Worm (Caenorhabditis elegans) whole organism, late embryonic: ENCODE measurements around the gene slc-17.3.

ENCODE experiments used
- K02D7.2 ChIP-seq: sonication (generic microtip); optimal IDR thresholded peaks from 2 replicates; lab custom pipeline; 2017; ENCODE audit warnings: mild to moderate bottlenecking, missing genetic modification characterization, missing compliant biosample characterization
- Y22D7AL.16 ChIP-seq: sonication (generic microtip); optimal IDR thresholded peaks from 2 replicates; lab custom pipeline; 2016; ENCODE audit warnings: missing genetic modification characterization, missing compliant biosample characterization
- ahr-1 ChIP-seq: sonication (generic microtip); optimal IDR thresholded peaks from 2 replicates; lab custom pipeline; 2016; ENCODE audit warnings: missing genetic modification characterization, missing compliant biosample characterization
- ceh-14 ChIP-seq: sonication (generic microtip); optimal IDR thresholded peaks from 2 replicates; lab custom pipeline; 2016; ENCODE audit warnings: missing genotype, missing genetic modification characterization, missing compliant biosample characterization
- ceh-18 ChIP-seq: sonication (generic microtip); optimal IDR thresholded peaks from 2 replicates; lab custom pipeline; 2016; ENCODE audit warnings: missing genetic modification characterization, missing compliant biosample characterization
- ceh-19 ChIP-seq: fragments of 200-800 bp; sonication (Bioruptor generic); optimal IDR thresholded peaks from 2 replicates; lab custom pipeline; 2018; ENCODE audit warnings: mild to moderate bottlenecking, missing genetic modification characterization, missing compliant biosample characterization
- ceh-2 ChIP-seq: sonication (generic microtip); optimal IDR thresholded peaks from 2 replicates; lab custom pipeline; 2016; ENCODE audit warnings: missing genotype, missing genetic modification characterization, missing compliant biosample characterization
- ceh-22 ChIP-seq: sonication (generic microtip); optimal IDR thresholded peaks from 2 replicates; lab custom pipeline; 2017; ENCODE audit warnings: missing biosample characterization, missing genetic modification characterization
- ceh-24 ChIP-seq: sonication (generic microtip); optimal IDR thresholded peaks from 2 replicates; lab custom pipeline; 2016; ENCODE audit warnings: mild to moderate bottlenecking, missing genetic modification characterization, missing compliant biosample characterization
- ceh-30 ChIP-seq: fragments of 150-350 bp; optimal IDR thresholded peaks from 2 replicates; lab custom pipeline; 2014; ENCODE audit warnings: missing biosample characterization, missing genetic modification characterization
- ceh-48 ChIP-seq: sonication (generic microtip); optimal IDR thresholded peaks from 2 replicates; lab custom pipeline; 2016; ENCODE audit warnings: missing genetic modification characterization, inconsistent platforms, missing compliant biosample characterization
- ceh-6 ChIP-seq: fragments of 200-800 bp; sonication (Bioruptor generic); optimal IDR thresholded peaks from 2 replicates; lab custom pipeline; 2018; ENCODE audit warnings: mild to moderate bottlenecking, missing genetic modification characterization, missing compliant biosample characterization
- ceh-9 ChIP-seq: sonication (generic microtip); optimal IDR thresholded peaks from 2 replicates; lab custom pipeline; 2016; ENCODE audit warnings: mild to moderate bottlenecking, missing genetic modification characterization, inconsistent platforms, missing compliant biosample characterization
- che-1 ChIP-seq: sonication (generic microtip); optimal IDR thresholded peaks from 2 replicates; lab custom pipeline; 2016; ENCODE audit warnings: mild to moderate bottlenecking, missing genetic modification characterization, missing compliant biosample characterization
- elt-2 ChIP-seq: sonication (generic microtip); optimal IDR thresholded peaks from 2 replicates; lab custom pipeline; 2016; ENCODE audit warnings: missing genetic modification reagents, missing genetic modification characterization, missing compliant biosample characterization
- eyg-1 ChIP-seq: sonication (generic microtip); optimal IDR thresholded peaks from 2 replicates; lab custom pipeline; 2016; ENCODE audit warnings: missing genotype, missing genetic modification characterization, missing compliant biosample characterization
- fax-1 ChIP-seq: sonication (generic microtip); optimal IDR thresholded peaks from 2 replicates; lab custom pipeline; 2016; ENCODE audit warnings: missing genotype, missing genetic modification characterization, missing compliant biosample characterization
- fkh-6 ChIP-seq: sonication (generic microtip); optimal IDR thresholded peaks from 2 replicates; lab custom pipeline; 2016; ENCODE audit warnings: missing genetic modification characterization, missing compliant biosample characterization
- hlh-13 ChIP-seq: fragments of 200-800 bp; sonication (Bioruptor generic); optimal IDR thresholded peaks from 2 replicates; lab custom pipeline; 2018; ENCODE audit warnings: mild to moderate bottlenecking, missing genetic modification characterization, missing compliant biosample characterization
- hlh-15 ChIP-seq: sonication (generic microtip); optimal IDR thresholded peaks from 2 replicates; lab custom pipeline; 2016; ENCODE audit warnings: missing genetic modification characterization, missing compliant biosample characterization
- hlh-30 ChIP-seq: sonication (generic microtip); optimal IDR thresholded peaks from 2 replicates; lab custom pipeline; 2017; ENCODE audit warnings: antibody characterized with exemption, missing genetic modification characterization, missing compliant biosample characterization; ENCODE audit not compliant: insufficient read depth
- hlh-6 ChIP-seq: sonication (generic microtip); optimal IDR thresholded peaks from 2 replicates; lab custom pipeline; 2016; ENCODE audit warnings: missing genotype, missing genetic modification characterization, missing compliant biosample characterization
- lim-6 ChIP-seq: sonication (generic microtip); optimal IDR thresholded peaks from 2 replicates; lab custom pipeline; 2016; ENCODE audit warnings: missing genetic modification characterization, missing compliant biosample characterization
- lin-11 ChIP-seq: fragments of 200-800 bp; sonication (Bioruptor generic); optimal IDR thresholded peaks from 2 replicates; lab custom pipeline; 2018; ENCODE audit warnings: mild to moderate bottlenecking, missing genetic modification characterization, missing compliant biosample characterization
- madf-2 ChIP-seq: sonication (generic microtip); optimal IDR thresholded peaks from 2 replicates; lab custom pipeline; 2017; ENCODE audit warnings: missing genetic modification characterization, missing compliant biosample characterization
- mec-3 ChIP-seq: sonication (generic microtip); optimal IDR thresholded peaks from 2 replicates; lab custom pipeline; 2016; ENCODE audit warnings: borderline replicate concordance, missing genetic modification characterization, missing compliant biosample characterization
- nhr-11 ChIP-seq: fragments of 150-350 bp; optimal IDR thresholded peaks from 2 replicates; lab custom pipeline; 2014; ENCODE audit warnings: missing biosample characterization, missing genetic modification characterization
- nhr-232 ChIP-seq: sonication (generic microtip); optimal IDR thresholded peaks from 2 replicates; lab custom pipeline; 2016; ENCODE audit warnings: missing genetic modification characterization, missing compliant biosample characterization
- odd-2 ChIP-seq: sonication (generic microtip); optimal IDR thresholded peaks from 2 replicates; lab custom pipeline; 2017; ENCODE audit warnings: antibody characterized with exemption, mild to moderate bottlenecking, missing genetic modification characterization, missing compliant biosample characterization
- pag-3 ChIP-seq: sonication (generic microtip); optimal IDR thresholded peaks from 2 replicates; lab custom pipeline; 2016; ENCODE audit warnings: missing compliant biosample characterization, missing genetic modification characterization, borderline replicate concordance
- pha-4 ChIP-seq: fragments of 150-350 bp; optimal IDR thresholded peaks from 2 replicates; lab custom pipeline; 2018; ENCODE audit warnings: missing biosample characterization, missing genetic modification reagents, missing genetic modification characterization
- pqm-1 ChIP-seq: sonication (generic microtip); optimal IDR thresholded peaks from 2 replicates; lab custom pipeline; 2016; ENCODE audit warnings: missing genetic modification characterization, missing compliant biosample characterization
- sox-2 ChIP-seq: fragments of 200-800 bp; sonication (Bioruptor generic); IDR thresholded peaks from 2 replicates; pipeline ENCODE4 v1.3.6; 2022; ENCODE audit warnings: missing genetic modification reagents, missing genetic modification characterization, missing compliant biosample characterization
- sox-4 ChIP-seq: sonication (generic microtip); optimal IDR thresholded peaks from 2 replicates; lab custom pipeline; 2017; ENCODE audit warnings: mild to moderate bottlenecking, missing genetic modification characterization, inconsistent platforms, missing compliant biosample characterization
- ttx-3 ChIP-seq: sonication (generic microtip); optimal IDR thresholded peaks from 2 replicates; lab custom pipeline; 2016; ENCODE audit warnings: missing genetic modification reagents, missing genetic modification characterization, missing compliant biosample characterization
- unc-3 ChIP-seq, 2 experiments: fragments of 200-800 bp in 1 of 2; sonication (Bioruptor generic) in 1 of 2; sonication (generic microtip) in 1 of 2; conservative IDR thresholded peaks in 1 of 2; optimal IDR thresholded peaks in 1 of 2; 2 replicates each; pipeline versions ENCODE4 v1.3.6 to Lab custom; 2016 to 2022; ENCODE audit warnings: missing compliant biosample characterization in 2 of 2, missing genetic modification characterization in 2 of 2, missing genetic modification reagents in 1 of 2
- unc-55 ChIP-seq: sonication (generic microtip); optimal IDR thresholded peaks from 2 replicates; lab custom pipeline; 2017; ENCODE audit warnings: missing biosample characterization, missing genetic modification reagents, missing genetic modification characterization
- zip-5 ChIP-seq: sonication (generic microtip); optimal IDR thresholded peaks from 2 replicates; lab custom pipeline; 2016; ENCODE audit warnings: missing genetic modification characterization, missing compliant biosample characterization
- ztf-16 ChIP-seq: sonication (generic microtip); optimal IDR thresholded peaks from 2 replicates; lab custom pipeline; 2017; ENCODE audit warnings: missing genetic modification characterization, missing compliant biosample characterization

Gene slc-17.3

DNA sequence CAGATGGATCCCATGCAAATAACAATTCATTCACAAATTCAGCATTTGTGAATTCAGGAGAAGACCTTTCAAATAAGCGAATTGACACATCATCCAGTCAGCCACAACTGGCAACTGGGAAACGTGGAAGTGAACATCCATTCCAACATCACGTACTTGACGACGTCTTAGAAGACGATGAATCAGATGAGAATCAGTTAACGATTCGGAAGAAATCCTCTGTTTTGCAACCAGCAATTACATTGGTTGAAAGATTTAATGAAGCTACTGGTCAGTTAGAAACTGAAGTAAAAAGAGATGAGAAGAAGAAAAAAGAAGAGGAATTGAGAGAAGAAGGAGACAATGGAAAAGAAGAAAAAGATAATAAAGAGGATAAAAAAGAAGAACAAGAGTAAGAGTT is 38.3 kb upstream of the slc-17.3 start:
- TF ChIP-seq ceh-14 (tag; lab: Kevin White, UChicago) = no peak
- no peak for TF ChIP-seq elt-2 (tag; lab: Kevin White, UChicago)
- TF ChIP-seq hlh-13 (GFP tag; lab: Kevin White, UChicago) = no peak
- no peak for TF ChIP-seq mec-3
- TF ChIP-seq ceh-48 (tag; lab: Kevin White, UChicago) = no peak
- TF ChIP-seq hlh-30 = no peak

DNA sequence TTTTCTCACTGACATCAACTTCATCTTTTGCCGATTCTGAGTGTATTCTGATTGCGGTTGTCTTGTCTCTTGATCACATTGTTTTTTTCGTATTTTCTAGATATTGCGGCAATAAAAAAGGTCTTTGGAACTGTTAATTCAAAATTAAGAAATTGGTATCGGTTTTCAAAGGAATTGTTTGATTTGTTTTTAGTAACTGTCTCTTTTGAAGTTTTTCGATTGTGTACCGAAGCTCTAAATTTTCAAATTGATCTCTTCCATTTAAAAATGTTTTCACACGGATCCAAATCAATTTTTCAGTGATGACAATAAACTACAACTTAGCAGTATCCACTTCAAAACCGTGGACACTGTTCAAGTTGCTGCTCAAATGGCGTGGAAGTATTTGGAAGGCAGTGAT is 35.6 kb upstream of the slc-17.3 start, which contains the start of gene best-24:
best-24 (plus strand) TSS at position 301 of the 400 bp plus-strand sequence.
- no peak for TF ChIP-seq fax-1
- no peak for TF ChIP-seq ceh-18
- TF ChIP-seq sox-2 (GFP tag; lab: Robert Waterston, UW) = no peak
- no peak for TF ChIP-seq ceh-24
- TF ChIP-seq K02D7.2 (tag; lab: Kevin White, UChicago) = no peak
- no peak for TF ChIP-seq ceh-2 (tag; lab: Kevin White, UChicago)
- no peak for TF ChIP-seq ceh-6
- no peak for TF ChIP-seq pqm-1
- no peak for TF ChIP-seq ceh-48 (tag; lab: Kevin White, UChicago)
- no peak for TF ChIP-seq nhr-232
- TF ChIP-seq lin-11 (tag; lab: Kevin White, UChicago) = no peak
- no peak for TF ChIP-seq lim-6 (tag; lab: Kevin White, UChicago)
- no peak for TF ChIP-seq hlh-15
- no peak for TF ChIP-seq pha-4
- TF ChIP-seq mec-3 = no peak
- TF ChIP-seq ceh-19 (GFP tag; lab: Kevin White, UChicago) = no peak
- no peak for TF ChIP-seq hlh-6
- no peak for TF ChIP-seq madf-2

DNA sequence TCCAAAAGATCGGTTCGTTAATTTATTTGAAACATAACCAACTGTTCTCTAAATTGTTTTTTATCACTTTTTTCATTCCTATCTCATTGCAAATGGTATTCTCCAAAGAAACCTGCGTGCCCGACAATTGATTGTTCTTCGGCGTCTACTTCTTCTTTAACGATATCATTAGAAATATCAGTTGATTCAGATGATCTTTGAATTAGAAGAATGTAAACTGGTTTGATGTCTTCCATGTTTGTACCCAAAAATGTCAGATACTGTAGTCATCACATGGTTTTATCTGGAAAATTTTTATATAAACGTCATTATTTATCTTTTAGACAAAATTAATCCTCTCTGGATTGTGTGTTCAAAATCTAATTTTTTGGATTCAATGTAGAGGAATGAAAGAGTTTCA is 32.6 kb upstream of the slc-17.3 start:
- no peak for TF ChIP-seq elt-2 (tag; lab: Kevin White, UChicago)
- no peak for TF ChIP-seq mec-3
- TF ChIP-seq Y22D7AL.16 (tag; lab: Kevin White, UChicago) = no peak
- no peak for TF ChIP-seq ahr-1 (tag; lab: Kevin White, UChicago)
- TF ChIP-seq, all 69 proteins: peak for 0

DNA sequence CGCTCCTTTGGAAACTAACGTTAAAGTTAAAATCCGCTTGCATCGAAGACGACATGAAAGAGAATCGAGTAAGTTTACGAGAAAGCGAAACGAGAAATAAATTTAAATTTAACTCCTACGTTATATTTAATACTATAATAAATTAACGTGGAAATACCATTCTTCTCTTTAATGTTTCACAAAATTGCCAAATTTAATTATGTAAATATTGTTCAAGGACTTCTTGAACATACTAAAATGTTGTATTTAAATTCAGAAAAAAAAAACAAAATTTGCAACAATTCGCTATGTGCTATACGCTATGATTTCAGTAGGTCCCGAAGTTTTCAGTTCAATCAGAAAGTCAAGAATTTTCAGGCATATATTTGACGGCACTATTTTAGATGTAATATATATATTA is 31.8 kb upstream of the slc-17.3 start, which contains the start of gene ZK688.10:
ZK688.10 (minus strand) TSS at position 101 of the 400 bp plus-strand sequence.
- no peak for TF ChIP-seq che-1 (tag; lab: Kevin White, UChicago)

DNA sequence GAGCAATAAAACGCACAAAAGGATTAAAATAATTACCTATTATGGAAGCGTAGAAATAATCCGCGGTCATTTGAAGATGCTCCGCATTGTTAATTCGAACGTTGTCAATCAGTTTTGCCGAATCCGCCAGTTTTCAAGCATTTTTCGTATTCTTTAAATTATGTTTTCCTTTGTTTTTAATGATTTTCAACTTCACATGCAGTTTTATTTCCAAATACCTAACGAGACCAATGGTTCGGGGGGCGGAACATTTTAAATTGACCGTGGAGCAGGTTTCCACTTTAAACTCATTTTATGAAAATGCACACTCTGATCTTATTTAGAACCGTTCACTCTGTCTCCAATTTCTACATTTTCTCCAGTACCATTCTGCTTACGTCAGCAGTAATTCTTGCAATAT is 29.6 kb upstream of the slc-17.3 start, which contains the start of gene ZK688.4:
ZK688.4 (plus strand) TSS at position 301 of the 400 bp plus-strand sequence.
- TF ChIP-seq lim-6 (tag; lab: Kevin White, UChicago) (no peak), ceh-18 (no peak), fax-1 (no peak), Y22D7AL.16 (tag; lab: Kevin White, UChicago) (no peak), hlh-13 (GFP tag; lab: Kevin White, UChicago) (no peak), ceh-24 (no peak), nhr-11 (tag; lab: Kevin White, UChicago) (no peak), fkh-6 (tag; lab: Kevin White, UChicago) (no peak), pag-3 (tag; lab: Kevin White, UChicago) (no peak), hlh-6 (no peak), unc-3 (GFP tag; conservative IDR thresholded peaks at IDR 0.05; lab: Robert Waterston, UW) (no peak), unc-3 (tag; optimal IDR thresholded peaks at IDR 0.05; lab: Kevin White, UChicago) (no peak)

ce11 chrIII:7893224-7893623 is 28.1 kb upstream of the slc-17.3 start:
- TF ChIP-seq ceh-30 (tag; lab: Kevin White, UChicago) = no peak
- no peak for TF ChIP-seq ztf-16 (tag; lab: Kevin White, UChicago)
- no peak for TF ChIP-seq hlh-13 (GFP tag; lab: Kevin White, UChicago)
- no peak for TF ChIP-seq zip-5
- no peak for TF ChIP-seq ceh-9 (tag; lab: Kevin White, UChicago)
- no peak for TF ChIP-seq odd-2 (tag; lab: Kevin White, UChicago)
- TF ChIP-seq madf-2 = no peak
- no peak for TF ChIP-seq ceh-22 (tag; lab: Kevin White, UChicago)
- no peak for TF ChIP-seq hlh-15
- no peak for TF ChIP-seq sox-4 (tag; lab: Kevin White, UChicago)
- no peak for TF ChIP-seq ceh-6
- no peak for TF ChIP-seq eyg-1
- no peak for TF ChIP-seq unc-55 (GFP tag; lab: Kevin White, UChicago)
- no peak for TF ChIP-seq ttx-3
- no peak for TF ChIP-seq K02D7.2 (tag; lab: Kevin White, UChicago)
- TF ChIP-seq sox-2 (GFP tag; lab: Robert Waterston, UW) = no peak
- no peak for TF ChIP-seq pqm-1
- TF ChIP-seq hlh-6 = no peak
- TF ChIP-seq, all 69 proteins: peak for 0
